Fruit fly (Drosophila melanogaster) whole organism, embryonic: ENCODE data around the gene ckd.
A peak's percentile ranks its signal among the peaks of the same experiment; 100 is the strongest.

Source experiments
- ATbp ChIP-seq: fragments of 200-800 bp; sonication (Bioruptor generic); optimal IDR thresholded peaks from 2 replicates; lab custom pipeline; 2017; ENCODE audit warnings: missing biosample characterization, mild to moderate bottlenecking, missing genetic modification characterization, missing genetic modification reagents
- Ada2b ChIP-seq: fragments of 200-800 bp; sonication (Bioruptor generic); IDR thresholded peaks from 2 replicates; pipeline ENCODE4 v1.3.6; 2022; ENCODE audit warnings: missing biosample characterization, missing genetic modification characterization
- Blimp-1 ChIP-seq: fragments of 200-800 bp; sonication (Bioruptor generic); optimal IDR thresholded peaks from 3 replicates; lab custom pipeline; 2018; ENCODE audit warnings: missing biosample characterization, missing genetic modification characterization, mild to moderate bottlenecking, moderate library complexity, missing genetic modification reagents
- CG10274 ChIP-seq: fragments of 200-800 bp; sonication (Bioruptor generic); optimal IDR thresholded peaks from 3 replicates; lab custom pipeline; 2017; ENCODE audit warnings: missing biosample characterization, mild to moderate bottlenecking, missing genetic modification characterization
- CG10321 ChIP-seq: fragments of 200-800 bp; sonication (Bioruptor generic); IDR thresholded peaks from 2 replicates; pipeline ENCODE4 v1.3.6; 2022; ENCODE audit warnings: missing biosample characterization, missing genetic modification characterization
- CG10543 ChIP-seq: fragments of 200-800 bp; sonication (Bioruptor generic); optimal IDR thresholded peaks from 3 replicates; lab custom pipeline; 2017; ENCODE audit warnings: missing biosample characterization, mild to moderate bottlenecking, missing genetic modification characterization, moderate library complexity
- CG11456 ChIP-seq: fragments of 200-800 bp; sonication (Bioruptor generic); IDR thresholded peaks from 3 replicates; pipeline ENCODE4 v1.3.6; 2022; ENCODE audit warnings: missing biosample characterization, missing genetic modification characterization
- CG11723 ChIP-seq: fragments of 200-800 bp; sonication (Bioruptor generic); optimal IDR thresholded peaks from 2 replicates; lab custom pipeline; 2017; ENCODE audit warnings: missing biosample characterization, mild to moderate bottlenecking, missing genetic modification characterization
- CG12104 ChIP-seq: fragments of 200-800 bp; sonication (Bioruptor generic); optimal IDR thresholded peaks from 3 replicates; lab custom pipeline; 2016; ENCODE audit warnings: missing biosample characterization, missing genetic modification characterization
- CG1233 ChIP-seq: fragments of 200-800 bp; sonication (Bioruptor generic); optimal IDR thresholded peaks from 4 replicates; lab custom pipeline; 2018; ENCODE audit warnings: missing biosample characterization, mild to moderate bottlenecking, missing genetic modification characterization
- CG13287 ChIP-seq: fragments of 200-800 bp; sonication (Bioruptor generic); IDR thresholded peaks from 2 replicates; pipeline ENCODE4 v1.3.6; 2022; ENCODE audit warnings: missing biosample characterization, missing genetic modification characterization; ENCODE audit not compliant: partially characterized antibody
- CG14014 ChIP-seq: fragments of 200-800 bp; sonication (Bioruptor generic); IDR thresholded peaks from 2 replicates; pipeline ENCODE4 v1.3.6; 2022; ENCODE audit warnings: missing biosample characterization, missing genetic modification characterization
- CG16863 ChIP-seq: fragments of 200-800 bp; sonication (Bioruptor generic); optimal IDR thresholded peaks from 3 replicates; lab custom pipeline; 2016; ENCODE audit warnings: missing biosample characterization, missing genetic modification characterization
- CG17328 ChIP-seq: fragments of 200-800 bp; sonication (Bioruptor generic); IDR thresholded peaks from 2 replicates; pipeline ENCODE4 v1.3.6; 2022; ENCODE audit warnings: missing biosample characterization, missing genetic modification characterization
- CG17612 ChIP-seq: fragments of 200-800 bp; sonication (Bioruptor generic); IDR thresholded peaks from 2 replicates; pipeline ENCODE4 v1.3.6; 2022; ENCODE audit warnings: missing biosample characterization, missing genetic modification characterization
- CG17829 ChIP-seq: fragments of 200-800 bp; optimal IDR thresholded peaks from 2 replicates; lab custom pipeline; 2019; ENCODE audit warnings: missing biosample characterization, mild to moderate bottlenecking, missing genetic modification characterization, moderate library complexity
- CG3847 ChIP-seq: fragments of 200-800 bp; sonication (Bioruptor generic); IDR thresholded peaks from 2 replicates; pipeline ENCODE4 v1.3.6; 2022; ENCODE audit warnings: missing biosample characterization, missing genetic modification characterization
- CG4707 ChIP-seq: fragments of 200-800 bp; sonication (Bioruptor generic); optimal IDR thresholded peaks from 2 replicates; lab custom pipeline; 2018; ENCODE audit warnings: missing biosample characterization, mild to moderate bottlenecking, missing genetic modification characterization, moderate library complexity
- CG7556 ChIP-seq: fragments of 200-800 bp; sonication (Bioruptor generic); optimal IDR thresholded peaks from 2 replicates; lab custom pipeline; 2017; ENCODE audit warnings: missing biosample characterization, mild to moderate bottlenecking, missing genetic modification characterization
- CG9727 ChIP-seq: fragments of 200-800 bp; sonication (Bioruptor generic); optimal IDR thresholded peaks from 3 replicates; lab custom pipeline; 2017; ENCODE audit warnings: missing biosample characterization, mild to moderate bottlenecking, missing genetic modification characterization
- Dip3 ChIP-seq: fragments of 200-800 bp; sonication (Bioruptor generic); optimal IDR thresholded peaks from 3 replicates; lab custom pipeline; 2016; ENCODE audit warnings: missing biosample characterization, missing genetic modification characterization
- Doc2 ChIP-seq: fragments of 200-800 bp; sonication (Bioruptor generic); IDR thresholded peaks from 2 replicates; pipeline ENCODE4 v1.3.6; 2022; ENCODE audit warnings: missing biosample characterization, missing genetic modification characterization
- Ets65A ChIP-seq: fragments of 200-800 bp; sonication (Bioruptor generic); peaks from one replicate; lab custom pipeline; 2016; ENCODE audit warnings: missing biosample characterization, missing genetic modification characterization
- Rx ChIP-seq: fragments of 200-800 bp; sonication (Bioruptor generic); IDR thresholded peaks from 2 replicates; pipeline ENCODE4 v1.3.6; 2022; ENCODE audit warnings: missing biosample characterization, missing genetic modification characterization
- Sry-δ ChIP-seq: fragments of 200-800 bp; sonication (Bioruptor generic); optimal IDR thresholded peaks from 2 replicates; lab custom pipeline; 2016; ENCODE audit warnings: missing biosample characterization, missing genetic modification characterization
- Stat92E ChIP-seq, 3 experiments: fragments of >200 bp in 2 of 3; fragments of 200-800 bp in 1 of 3; sonication (Bioruptor generic) in 1 of 3; optimal IDR thresholded peaks; 2 replicates each; lab custom pipeline; 2017 to 2019; ENCODE audit warnings: missing biosample characterization in 3 of 3, missing genetic modification characterization in 3 of 3, mild to moderate bottlenecking in 1 of 3, moderate library complexity in 1 of 3
- ab ChIP-seq: fragments of 200-800 bp; sonication (Bioruptor generic); optimal IDR thresholded peaks from 2 replicates; lab custom pipeline; 2016; ENCODE audit warnings: missing biosample characterization, missing genetic modification characterization
- amos ChIP-seq: fragments of 200-800 bp; sonication (Bioruptor generic); IDR thresholded peaks from 2 replicates; pipeline ENCODE4 v1.3.6; 2022; ENCODE audit warnings: missing biosample characterization, missing genetic modification characterization; ENCODE audit not compliant: partially characterized antibody
- ase ChIP-seq: fragments of 200-800 bp; sonication (Bioruptor generic); IDR thresholded peaks from 3 replicates; pipeline ENCODE4 v1.3.6; 2022; ENCODE audit warnings: missing biosample characterization, missing genetic modification characterization
- cas ChIP-seq: fragments of 200-800 bp; sonication (Bioruptor generic); IDR thresholded peaks from 2 replicates; pipeline ENCODE4 v1.3.6; 2022; ENCODE audit warnings: missing biosample characterization, missing genetic modification characterization
- corto ChIP-seq: fragments of 200-800 bp; sonication (Bioruptor generic); optimal IDR thresholded peaks from 2 replicates; lab custom pipeline; 2016; ENCODE audit warnings: missing biosample characterization, mild to moderate bottlenecking, missing genetic modification characterization, moderate library complexity
- cwo ChIP-seq: fragments of 200-800 bp; sonication (Bioruptor generic); optimal IDR thresholded peaks from 3 replicates; lab custom pipeline; 2017; ENCODE audit warnings: missing biosample characterization, missing genetic modification characterization, mild to moderate bottlenecking, moderate library complexity, missing genetic modification reagents
- dysf ChIP-seq: fragments of 200-800 bp; sonication (Bioruptor generic); IDR thresholded peaks from 3 replicates; pipeline ENCODE4 v1.3.6; 2022; ENCODE audit warnings: missing biosample characterization, missing genetic modification characterization
- fd3F ChIP-seq: fragments of 200-800 bp; sonication (Bioruptor generic); optimal IDR thresholded peaks from 2 replicates; lab custom pipeline; 2018; ENCODE audit warnings: missing biosample characterization, mild to moderate bottlenecking, missing genetic modification characterization, moderate library complexity
- fd96Cb ChIP-seq: fragments of 200-800 bp; sonication (Bioruptor generic); optimal IDR thresholded peaks from 2 replicates; lab custom pipeline; 2018; ENCODE audit warnings: missing biosample characterization, mild to moderate bottlenecking, missing genetic modification characterization, moderate library complexity
- fru ChIP-seq: fragments of >200 bp; optimal IDR thresholded peaks from 2 replicates; lab custom pipeline; 2017
- gcm ChIP-seq: fragments of 200-800 bp; sonication (Bioruptor generic); optimal IDR thresholded peaks from 2 replicates; lab custom pipeline; 2019; ENCODE audit warnings: missing biosample characterization, mild to moderate bottlenecking, missing genetic modification characterization, moderate library complexity
- ken ChIP-seq: fragments of 200-800 bp; sonication (Bioruptor generic); IDR thresholded peaks from 3 replicates; pipeline ENCODE4 v1.3.6; 2022; ENCODE audit warnings: missing biosample characterization, missing genetic modification characterization
- lbe ChIP-seq: fragments of 200-800 bp; sonication (Bioruptor generic); optimal IDR thresholded peaks from 2 replicates; lab custom pipeline; 2016; ENCODE audit warnings: missing biosample characterization, mild to moderate bottlenecking, missing genetic modification characterization
- mam ChIP-seq: fragments of 200-800 bp; sonication (Bioruptor generic); optimal IDR thresholded peaks from 3 replicates; lab custom pipeline; 2016; ENCODE audit warnings: missing biosample characterization, missing genetic modification characterization
- mld ChIP-seq: fragments of 200-800 bp; sonication (Bioruptor generic); IDR thresholded peaks from 3 replicates; pipeline ENCODE4 v1.3.6; 2022; ENCODE audit warnings: missing biosample characterization, missing genetic modification characterization; ENCODE audit not compliant: partially characterized antibody
- nau ChIP-seq: fragments of 200-800 bp; sonication (Bioruptor generic); optimal IDR thresholded peaks from 3 replicates; lab custom pipeline; 2017; ENCODE audit warnings: missing biosample characterization, mild to moderate bottlenecking, missing genetic modification characterization, missing genetic modification reagents
- nerfin-1 ChIP-seq: fragments of 200-800 bp; sonication (Bioruptor generic); optimal IDR thresholded peaks from 3 replicates; lab custom pipeline; 2019; ENCODE audit warnings: missing biosample characterization, mild to moderate bottlenecking, missing genetic modification characterization, moderate library complexity
- org-1 ChIP-seq: fragments of 200-800 bp; sonication (Bioruptor generic); optimal IDR thresholded peaks from 2 replicates; lab custom pipeline; 2017; ENCODE audit warnings: missing biosample characterization, missing genetic modification characterization
- pho ChIP-seq: fragments of 200-800 bp; sonication (Bioruptor generic); optimal IDR thresholded peaks from 2 replicates; lab custom pipeline; 2016; ENCODE audit warnings: missing biosample characterization, missing genetic modification characterization
- pum ChIP-seq: fragments of 200-800 bp; sonication (Bioruptor generic); optimal IDR thresholded peaks from 2 replicates; lab custom pipeline; 2016; ENCODE audit warnings: missing biosample characterization, missing genetic modification characterization
- ro ChIP-seq: fragments of 200-800 bp; sonication (Bioruptor generic); IDR thresholded peaks from 2 replicates; pipeline ENCODE4 v1.3.6; 2022; ENCODE audit warnings: missing biosample characterization, missing genetic modification characterization
- schlank ChIP-seq: fragments of 200-800 bp; sonication (Bioruptor generic); optimal IDR thresholded peaks from 2 replicates; lab custom pipeline; 2018; ENCODE audit warnings: missing biosample characterization, mild to moderate bottlenecking, missing genetic modification characterization
- sens ChIP-seq: fragments of 200-800 bp; sonication (Bioruptor generic); peaks from one replicate; lab custom pipeline; 2016; ENCODE audit warnings: missing biosample characterization, missing genetic modification characterization
- sr ChIP-seq: fragments of 200-800 bp; sonication (Bioruptor generic); IDR thresholded peaks from 3 replicates; pipeline ENCODE4 v1.3.6; 2022; ENCODE audit warnings: missing biosample characterization, missing genetic modification characterization
- trem ChIP-seq: fragments of 200-800 bp; optimal IDR thresholded peaks from 3 replicates; lab custom pipeline; 2019; ENCODE audit warnings: missing biosample characterization, mild to moderate bottlenecking, missing genetic modification characterization, moderate library complexity
- zfh1 ChIP-seq: fragments of 200-800 bp; sonication (Bioruptor generic); IDR thresholded peaks from 3 replicates; pipeline ENCODE4 v1.3.6; 2022; ENCODE audit warnings: missing biosample characterization, missing genetic modification characterization

Gene ckd

DNA sequence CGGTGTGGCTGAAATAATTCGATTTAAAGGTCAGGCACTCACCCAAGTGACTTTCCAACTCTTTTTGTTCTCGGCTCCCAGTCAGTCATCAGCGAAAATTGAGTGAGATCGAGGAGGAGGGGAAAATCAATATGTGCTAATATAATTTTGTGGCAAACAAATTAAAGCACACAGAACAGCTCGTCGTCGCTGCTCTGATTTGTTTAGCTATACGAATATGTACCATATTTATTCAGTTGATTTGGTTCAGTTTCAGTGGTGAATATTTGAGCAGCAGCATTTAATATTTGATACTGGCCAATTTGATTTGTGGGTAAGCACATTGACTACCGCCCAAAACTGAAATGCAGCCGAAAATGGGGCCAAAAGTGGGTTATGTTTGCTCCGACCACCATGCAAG lies 47.8 kb downstream of the ckd start (continued):
- TF ChIP-seq Blimp-1 (GFP tag; lab: Kevin White, UChicago) (peak; percentile 68), mld (no peak), ken (GFP tag; lab: Robert Waterston, UW) (no peak), CG13287 (GFP tag; lab: Robert Waterston, UW) (no peak), corto (GFP tag; lab: Kevin White, UChicago) (no peak), dysf (GFP tag; lab: Robert Waterston, UW) (no peak), fru (lab: Kevin White, UChicago) (no peak), mam (GFP tag; lab: Kevin White, UChicago) (no peak), sr (GFP tag; lab: Robert Waterston, UW) (no peak), CG11456 (GFP tag; lab: Robert Waterston, UW) (no peak), gcm (GFP tag; lab: Kevin White, UChicago) (no peak), fd3F (GFP tag; lab: Kevin White, UChicago) (peak; percentile 42), ab (GFP tag; lab: Kevin White, UChicago) (no peak), CG1233 (GFP tag; lab: Kevin White, UChicago) (no peak), CG10274 (GFP tag; lab: Kevin White, UChicago) (no peak), amos (GFP tag; lab: Robert Waterston, UW) (no peak), CG14014 (GFP tag; lab: Robert Waterston, UW) (no peak), pum (GFP tag; lab: Kevin White, UChicago) (no peak), CG17328 (peak; percentile 19; the same call in 1 of the 2 replicates), CG10321 (peak; percentile 18; the same call in 1 of the 2 replicates), nerfin-1 (no peak), CG3847 (GFP tag; lab: Robert Waterston, UW) (no peak), Doc2 (no peak), CG12104 (GFP tag; lab: Kevin White, UChicago) (peak; percentile 3), zfh1 (peak; percentile 45; the same call in 1 of the 3 replicates), lbe (GFP tag; lab: Kevin White, UChicago) (no peak), Stat92E (GFP tag; optimal IDR thresholded peaks at IDR 0.05; lab: Kevin White, UChicago) (no peak), org-1 (GFP tag; lab: Kevin White, UChicago) (peak; percentile 61), Ada2b (GFP tag; lab: Robert Waterston, UW) (no peak), Dip3 (GFP tag; lab: Kevin White, UChicago) (no peak), CG9727 (GFP tag; lab: Kevin White, UChicago) (peak; percentile 44), CG10543 (GFP tag; lab: Kevin White, UChicago) (no peak), CG7556 (no peak), Sry-δ (GFP tag; lab: Kevin White, UChicago) (no peak), ase (GFP tag; lab: Robert Waterston, UW) (no peak), fd96Cb (tag; lab: Kevin White, UChicago) (peak; percentile 42), Ets65A (GFP tag; lab: Kevin White, UChicago) (no peak), schlank (tag; lab: Kevin White, UChicago) (no peak), CG4707 (peak; percentile 34), ro (GFP tag; lab: Robert Waterston, UW) (no peak), pho (GFP tag; lab: Kevin White, UChicago) (peak; percentile 30), ATbp (peak; percentile 76), cwo (GFP tag; lab: Kevin White, UChicago) (no peak), CG17829 (no peak), nau (GFP tag; lab: Kevin White, UChicago) (peak; percentile 63), CG17612 (GFP tag; lab: Robert Waterston, UW) (no peak), Rx (no peak), sens (GFP tag; lab: Kevin White, UChicago) (peak; percentile 92), CG16863 (GFP tag; lab: Kevin White, UChicago) (peak; percentile 47), CG11723 (GFP tag; lab: Kevin White, UChicago) (no peak), trem (no peak), cas (GFP tag; lab: Robert Waterston, UW) (no peak)
